Worm (Caenorhabditis elegans) whole organism, young adult: ENCODE measurements around the gene best-5.
A peak's percentile ranks its signal among the peaks of the same experiment; 100 is the strongest.

ENCODE experiments used
- C06A6.2 ChIP-seq: fragments of 200-800 bp; sonication (Bioruptor generic); conservative IDR thresholded peaks from 2 replicates; pipeline ENCODE4 v1.3.6; 2022; ENCODE audit warnings: missing genetic modification characterization, missing compliant biosample characterization
- F10E7.11 ChIP-seq: sonication (generic microtip); optimal IDR thresholded peaks from 2 replicates; lab custom pipeline; 2017; ENCODE audit warnings: mild to moderate bottlenecking, missing genetic modification characterization, moderate library complexity, missing compliant biosample characterization
- F22D6.2 ChIP-seq: sonication (generic microtip); optimal IDR thresholded peaks from 2 replicates; lab custom pipeline; 2016; ENCODE audit warnings: mild to moderate bottlenecking, missing genetic modification characterization, missing compliant biosample characterization
- F23B12.7 ChIP-seq: sonication (generic microtip); optimal IDR thresholded peaks from 2 replicates; lab custom pipeline; 2017; ENCODE audit warnings: missing genetic modification characterization, mild to moderate bottlenecking, missing compliant biosample characterization, antibody characterized with exemption, moderate library complexity; ENCODE audit not compliant: insufficient read depth
- F37B4.10 ChIP-seq: fragments of 200-800 bp; sonication (Bioruptor generic); IDR thresholded peaks from 2 replicates; pipeline ENCODE4 v1.3.6; 2022; ENCODE audit warnings: missing genetic modification characterization, missing compliant biosample characterization
- F39B2.1 ChIP-seq: fragments of 200-800 bp; sonication (Bioruptor generic); IDR thresholded peaks from 2 replicates; pipeline ENCODE4 v1.3.6; 2022; ENCODE audit warnings: missing genetic modification reagents, missing genetic modification characterization, missing compliant biosample characterization
- F49E8.2 ChIP-seq: sonication (generic microtip); optimal IDR thresholded peaks from 3 replicates; lab custom pipeline; 2017; ENCODE audit warnings: missing genetic modification characterization, mild to moderate bottlenecking, missing compliant biosample characterization, antibody characterized with exemption, moderate library complexity; ENCODE audit not compliant: insufficient read depth
- F57A8.1 ChIP-seq: fragments of 200-800 bp; sonication (Bioruptor generic); optimal IDR thresholded peaks from 2 replicates; lab custom pipeline; 2018; ENCODE audit warnings: mild to moderate bottlenecking, missing genetic modification characterization, moderate library complexity, missing compliant biosample characterization
- F57C9.4 ChIP-seq: sonication (generic microtip); optimal IDR thresholded peaks from 2 replicates; lab custom pipeline; 2017; ENCODE audit warnings: mild to moderate bottlenecking, missing genetic modification characterization, missing compliant biosample characterization
- K11D2.4 ChIP-seq: fragments of 200-800 bp; sonication (Bioruptor generic); IDR thresholded peaks from 2 replicates; pipeline ENCODE4 v1.3.6; 2022; ENCODE audit warnings: missing genetic modification reagents, missing genetic modification characterization, missing compliant biosample characterization
- Y79H2A.3 ChIP-seq: fragments of 200-800 bp; sonication (Bioruptor generic); conservative IDR thresholded peaks from 2 replicates; pipeline ENCODE4 v1.3.6; 2022; ENCODE audit warnings: missing genetic modification reagents, missing genetic modification characterization, missing compliant biosample characterization
- Y95B8A.8 ChIP-seq: fragments of 200-800 bp; sonication (Bioruptor generic); IDR thresholded peaks from 2 replicates; pipeline ENCODE4 v1.3.6; 2022; ENCODE audit warnings: missing genetic modification reagents, missing genetic modification characterization, missing compliant biosample characterization
- ZK185.1 ChIP-seq: sonication (generic microtip); optimal IDR thresholded peaks from 2 replicates; lab custom pipeline; 2016; ENCODE audit warnings: mild to moderate bottlenecking, missing genetic modification characterization, missing compliant biosample characterization; ENCODE audit not compliant: poor library complexity, severe bottlenecking
- aptf-2 ChIP-seq: fragments of 200-800 bp; sonication (Bioruptor generic); conservative IDR thresholded peaks from 2 replicates; pipeline ENCODE4 v1.3.6; 2022; ENCODE audit warnings: missing genetic modification reagents, missing genetic modification characterization, missing compliant biosample characterization
- attf-3 ChIP-seq: fragments of 200-800 bp; sonication (Bioruptor generic); conservative IDR thresholded peaks from 2 replicates; pipeline ENCODE4 v1.3.6; 2022; ENCODE audit warnings: missing genetic modification reagents, missing genetic modification characterization, missing compliant biosample characterization
- bed-1 ChIP-seq: fragments of 200-800 bp; sonication (Bioruptor generic); IDR thresholded peaks from 2 replicates; pipeline ENCODE4 v1.3.6; 2022; ENCODE audit warnings: missing genetic modification reagents, missing genetic modification characterization, missing compliant biosample characterization
- ccch-3 ChIP-seq: fragments of 200-800 bp; sonication (Bioruptor generic); optimal IDR thresholded peaks from 2 replicates; lab custom pipeline; 2018; ENCODE audit warnings: mild to moderate bottlenecking, missing genetic modification characterization, missing compliant biosample characterization
- cebp-1 ChIP-seq, 2 experiments: fragments of 200-800 bp in 1 of 2; sonication (Bioruptor generic) in 1 of 2; sonication (generic microtip) in 1 of 2; IDR thresholded peaks in 1 of 2; optimal IDR thresholded peaks in 1 of 2; 2 replicates each; pipeline versions ENCODE4 v1.3.6 to Lab custom; 2017 to 2022; ENCODE audit warnings: missing compliant biosample characterization in 2 of 2, missing genetic modification characterization in 2 of 2, mild to moderate bottlenecking in 1 of 2, missing genetic modification reagents in 1 of 2, moderate library complexity in 1 of 2
- ceh-40 ChIP-seq: fragments of 200-800 bp; sonication (Bioruptor generic); IDR thresholded peaks from 2 replicates; pipeline ENCODE4 v1.3.6; 2022; ENCODE audit warnings: missing genetic modification characterization, missing compliant biosample characterization
- dpff-1 ChIP-seq: sonication (generic microtip); optimal IDR thresholded peaks from 2 replicates; lab custom pipeline; 2017; ENCODE audit warnings: mild to moderate bottlenecking, missing genetic modification characterization, missing compliant biosample characterization
- dpl-1 ChIP-seq: fragments of 150-350 bp; optimal IDR thresholded peaks from 2 replicates; lab custom pipeline; 2014; ENCODE audit warnings: missing biosample characterization, missing genetic modification reagents, missing genetic modification characterization
- ekl-4 ChIP-seq: fragments of 200-800 bp; sonication (Bioruptor generic); IDR thresholded peaks from 2 replicates; pipeline ENCODE4 v1.3.6; 2022; ENCODE audit warnings: missing genetic modification reagents, missing genetic modification characterization, missing compliant biosample characterization
- gei-17 ChIP-seq: fragments of 200-800 bp; sonication (Bioruptor generic); optimal IDR thresholded peaks from 2 replicates; lab custom pipeline; 2018; ENCODE audit warnings: mild to moderate bottlenecking, missing genetic modification characterization, missing compliant biosample characterization
- hlh-12 ChIP-seq: sonication (generic microtip); optimal IDR thresholded peaks from 2 replicates; lab custom pipeline; 2016; ENCODE audit warnings: missing genetic modification characterization, missing compliant biosample characterization
- hsf-1 ChIP-seq: fragments of 200-800 bp; sonication (Bioruptor generic); IDR thresholded peaks from 2 replicates; pipeline ENCODE4 v1.3.6; 2022; ENCODE audit warnings: missing genetic modification reagents, missing genetic modification characterization, missing compliant biosample characterization
- lag-1 ChIP-seq: fragments of 200-800 bp; sonication (Bioruptor generic); IDR thresholded peaks from 2 replicates; pipeline ENCODE4 v1.3.6; 2022; ENCODE audit warnings: missing genetic modification reagents, missing genetic modification characterization, missing compliant biosample characterization
- lin-40 ChIP-seq: sonication (generic microtip); optimal IDR thresholded peaks from 2 replicates; lab custom pipeline; 2016; ENCODE audit warnings: missing genetic modification characterization, mild to moderate bottlenecking, missing compliant biosample characterization, missing genotype, missing genetic modification reagents
- lin-54 ChIP-seq: fragments of 200-800 bp; sonication (Bioruptor generic); optimal IDR thresholded peaks from 2 replicates; lab custom pipeline; 2018; ENCODE audit warnings: mild to moderate bottlenecking, missing genetic modification characterization, missing compliant biosample characterization
- mcd-1 ChIP-seq: fragments of 200-800 bp; sonication (Bioruptor generic); IDR thresholded peaks from 2 replicates; pipeline ENCODE4 v1.3.6; 2022; ENCODE audit warnings: missing genetic modification reagents, missing genetic modification characterization, missing compliant biosample characterization
- mel-28 ChIP-seq: sonication (generic microtip); optimal IDR thresholded peaks from 2 replicates; lab custom pipeline; 2016; ENCODE audit warnings: borderline replicate concordance, mild to moderate bottlenecking, missing genetic modification characterization, missing compliant biosample characterization
- nfyb-1 ChIP-seq: fragments of 200-800 bp; sonication (Bioruptor generic); IDR thresholded peaks from 2 replicates; pipeline ENCODE4 v1.3.6; 2022; ENCODE audit warnings: missing genetic modification reagents, missing genetic modification characterization, missing compliant biosample characterization
- nhr-120 ChIP-seq: fragments of 200-800 bp; sonication (Bioruptor generic); IDR thresholded peaks from 2 replicates; pipeline ENCODE4 v1.3.6; 2022; ENCODE audit warnings: missing genetic modification characterization, missing compliant biosample characterization
- nhr-80 ChIP-seq: sonication (generic microtip); optimal IDR thresholded peaks from 2 replicates; lab custom pipeline; 2016; ENCODE audit warnings: missing genetic modification characterization, missing compliant biosample characterization
- pbrm-1 ChIP-seq: fragments of 200-800 bp; sonication (Bioruptor generic); IDR thresholded peaks from 2 replicates; pipeline ENCODE4 v1.3.6; 2022; ENCODE audit warnings: missing genetic modification reagents, missing genetic modification characterization, missing compliant biosample characterization
- rec-8 ChIP-seq, 2 experiments: sonication (generic microtip); optimal IDR thresholded peaks; 2 replicates each; lab custom pipeline; 2016; ENCODE audit warnings: mild to moderate bottlenecking in 2 of 2, missing genetic modification characterization in 2 of 2, missing genetic modification reagents in 2 of 2, missing genotype in 2 of 2, missing biosample characterization in 1 of 2, missing compliant biosample characterization in 1 of 2, moderate library complexity in 1 of 2
- sea-2 ChIP-seq: fragments of 200-800 bp; sonication (Bioruptor generic); IDR thresholded peaks from 2 replicates; pipeline ENCODE4 v1.3.6; 2022; ENCODE audit warnings: missing genetic modification characterization, missing compliant biosample characterization
- snpc-4 ChIP-seq, 5 experiments: fragments of 150-350 bp in 1 of 5; sonication (generic microtip) in 4 of 5; optimal IDR thresholded peaks; 2 replicates each; lab custom pipeline; 2014 to 2018; ENCODE audit warnings: missing genetic modification characterization in 5 of 5, missing biosample characterization in 3 of 5, antibody characterized with exemption in 2 of 5, mild to moderate bottlenecking in 2 of 5, missing compliant biosample characterization in 2 of 5, missing genotype in 2 of 5, moderate library complexity in 2 of 5, missing genetic modification reagents in 1 of 5
- tbp1 ChIP-seq: fragments of 200-800 bp; sonication (Bioruptor generic); optimal IDR thresholded peaks from 2 replicates; lab custom pipeline; 2018; ENCODE audit warnings: mild to moderate bottlenecking, missing genetic modification characterization, missing compliant biosample characterization
- tlf-1 ChIP-seq: fragments of 200-800 bp; sonication (Bioruptor generic); optimal IDR thresholded peaks from 2 replicates; lab custom pipeline; 2018; ENCODE audit warnings: mild to moderate bottlenecking, missing genetic modification characterization, missing compliant biosample characterization

The best-5 gene

DNA sequence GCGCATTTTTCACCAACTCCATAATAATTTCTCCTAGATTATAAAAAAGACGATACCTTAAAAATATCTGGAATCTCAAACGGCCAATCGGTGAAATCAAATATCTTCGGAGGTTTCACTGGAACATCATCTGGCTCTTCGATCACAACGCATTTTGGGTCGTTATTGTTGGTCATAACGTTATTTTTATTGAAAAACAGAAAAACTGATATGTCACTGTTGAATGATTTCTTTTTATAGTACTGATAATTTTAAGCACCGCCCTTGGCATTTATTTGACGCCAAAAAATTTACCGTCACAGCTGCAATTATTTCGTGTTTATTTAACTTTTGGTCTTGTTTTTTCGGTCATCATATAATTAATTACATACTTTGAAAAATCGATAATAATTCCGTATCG lies at the start of gene best-5:
TSS of gene best-5 (minus strand) at position 210 of the 400 bp plus-strand sequence.
- TF ChIP-seq mcd-1 (GFP tag; lab: Robert Waterston, UW) (no peak), nhr-80 (peak; percentile 8), tbp1 (GFP tag; lab: Kevin White, UChicago) (no peak)
- TF ChIP-seq, all 124 proteins: peak for 1

DNA sequence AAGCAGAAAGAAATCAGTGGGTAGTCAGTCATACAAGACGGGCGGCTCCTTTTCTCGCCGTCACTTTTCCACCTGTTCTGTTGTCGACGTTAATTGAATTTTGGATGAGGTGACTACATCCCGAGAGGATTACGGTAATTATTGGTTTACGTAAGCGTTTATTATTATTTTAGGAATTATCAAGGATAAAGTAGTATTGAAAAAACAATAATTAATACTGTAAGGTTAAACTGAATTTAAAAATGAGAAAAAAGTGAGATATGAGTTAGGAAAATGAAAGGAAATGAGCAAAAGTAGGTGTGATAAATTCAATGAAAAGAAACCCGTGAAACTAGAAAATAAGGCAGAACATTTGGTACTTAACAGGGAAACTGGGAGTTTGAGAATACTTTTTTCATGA lies 48.9 kb upstream of the best-5 start, which contains the start of gene hlh-4:
TSS of gene hlh-4 (minus strand) at position 101 of the 400 bp plus-strand sequence.
- no peak for TF ChIP-seq gei-17 (GFP tag; lab: Kevin White, UChicago)

DNA sequence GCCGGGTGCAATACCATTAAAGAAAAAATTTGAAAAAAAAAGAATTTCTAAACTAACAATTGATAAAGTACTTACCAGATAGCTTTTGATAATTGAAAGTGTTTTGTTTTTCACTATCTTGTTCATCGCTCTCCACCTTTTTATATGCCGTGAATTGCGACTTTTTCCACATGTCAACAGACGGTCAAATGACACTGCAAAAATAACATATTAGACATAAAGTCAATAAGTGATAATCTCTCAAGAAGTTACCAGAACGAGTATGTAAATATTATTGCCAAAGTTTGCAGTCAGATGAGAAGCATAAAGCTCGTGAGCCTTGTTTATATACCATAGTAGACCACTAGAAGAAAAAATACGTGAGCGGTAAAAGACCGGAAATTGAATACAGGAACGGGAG lies 45.8 kb upstream of the best-5 start, which contains the start of gene dao-6:
TSS of gene dao-6 (minus strand) at position 345 of the 400 bp plus-strand sequence.
- no peak for TF ChIP-seq nfyb-1 (GFP tag; lab: Robert Waterston, UW)
- no peak for TF ChIP-seq tlf-1
- no peak for TF ChIP-seq ekl-4
- no peak for TF ChIP-seq sea-2
- no peak for TF ChIP-seq F23B12.7
- no peak for TF ChIP-seq mel-28 (tag; lab: Kevin White, UChicago)
- TF ChIP-seq lag-1 (GFP tag; lab: Robert Waterston, UW), result no peak
- no peak for TF ChIP-seq Y95B8A.8 (GFP tag; lab: Robert Waterston, UW)
- TF ChIP-seq ZK185.1 (tag; lab: Kevin White, UChicago), result no peak
- TF ChIP-seq, all 124 proteins: peak for 0

DNA sequence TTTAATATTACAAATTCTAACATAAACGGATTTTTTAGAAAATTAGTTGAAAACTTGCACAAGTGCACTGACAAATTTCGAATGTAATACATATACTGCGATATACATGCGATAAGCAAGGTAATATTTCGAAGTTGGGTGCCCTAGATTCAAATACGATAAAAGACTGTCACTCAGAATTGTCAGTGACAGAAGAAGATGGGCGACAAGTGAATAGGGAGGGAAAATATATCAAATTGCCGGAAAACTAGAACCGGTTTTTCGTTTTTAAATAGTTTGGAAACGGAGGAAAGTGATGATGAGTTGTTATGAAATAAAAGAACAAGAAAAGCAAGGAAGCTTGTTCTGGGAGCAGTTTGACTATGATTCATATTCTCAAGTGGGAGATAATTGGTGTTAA lies 44.0 kb upstream of the best-5 start:
- no peak for TF ChIP-seq dpl-1 (GFP tag; lab: Kevin White, UChicago)
- no peak for TF ChIP-seq F49E8.2
- TF ChIP-seq F57C9.4 (tag; lab: Kevin White, UChicago), result no peak
- TF ChIP-seq lin-54 (GFP tag; lab: Kevin White, UChicago), result no peak
- TF ChIP-seq ceh-40 (GFP tag; lab: Robert Waterston, UW), result no peak
- TF ChIP-seq rec-8 (tag; optimal IDR thresholded peaks at IDR 0.05; lab: Kevin White, UChicago), result no peak
- TF ChIP-seq Y79H2A.3 (GFP tag; lab: Robert Waterston, UW), result no peak
- no peak for TF ChIP-seq F22D6.2
- TF ChIP-seq attf-3 (GFP tag; lab: Robert Waterston, UW), result no peak
- TF ChIP-seq bed-1 (GFP tag; lab: Robert Waterston, UW), result no peak
- TF ChIP-seq hsf-1, result no peak
- no peak for TF ChIP-seq dpff-1 (tag; lab: Kevin White, UChicago)
- TF ChIP-seq F57A8.1 (GFP tag; lab: Kevin White, UChicago), result no peak
- TF ChIP-seq nhr-120 (GFP tag; lab: Robert Waterston, UW), result no peak

DNA sequence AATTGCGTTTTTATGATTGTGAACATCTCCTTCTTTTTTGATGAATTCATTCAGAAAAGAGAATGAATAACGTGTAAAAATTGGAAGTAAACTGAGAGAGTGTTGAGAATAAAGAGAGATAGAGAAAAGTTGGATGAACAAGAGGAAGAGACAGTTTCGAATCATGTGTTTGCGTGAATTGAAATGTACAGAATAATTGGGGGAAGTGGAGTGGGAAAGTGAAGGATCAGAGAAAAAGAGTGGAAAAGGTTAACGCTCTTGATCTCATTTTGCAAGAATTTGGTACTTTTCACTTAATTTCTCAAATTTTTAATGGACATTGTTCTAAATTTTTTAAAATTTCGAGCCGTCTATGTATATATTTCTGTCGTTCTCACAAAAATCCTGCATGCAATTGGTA lies 43.3 kb upstream of the best-5 start:
- TF ChIP-seq aptf-2 (no peak), ccch-3 (GFP tag; lab: Kevin White, UChicago) (no peak), C06A6.2 (GFP tag; lab: Robert Waterston, UW) (no peak), pbrm-1 (GFP tag; lab: Robert Waterston, UW) (no peak), bed-1 (GFP tag; lab: Robert Waterston, UW) (no peak), hlh-12 (tag; lab: Kevin White, UChicago) (no peak), F57A8.1 (GFP tag; lab: Kevin White, UChicago) (no peak), F37B4.10 (GFP tag; lab: Robert Waterston, UW) (no peak), snpc-4 (GFP tag; optimal IDR thresholded peaks at IDR 0.05; lab: Kevin White, UChicago) (no peak), snpc-4 (tag; optimal IDR thresholded peaks at IDR 0.05; lab: Kevin White, UChicago) (no peak), lin-40 (no peak), nhr-120 (GFP tag; lab: Robert Waterston, UW) (no peak), F10E7.11 (tag; lab: Kevin White, UChicago) (no peak), F23B12.7 (no peak), K11D2.4 (GFP tag; lab: Robert Waterston, UW) (no peak), F39B2.1 (GFP tag; lab: Robert Waterston, UW) (no peak), cebp-1 (GFP tag; IDR thresholded peaks at IDR 0.05; lab: Robert Waterston, UW) (no peak), cebp-1 (tag; optimal IDR thresholded peaks at IDR 0.05; lab: Kevin White, UChicago) (no peak)
